Worm (Caenorhabditis elegans) whole organism, L2 larva: ENCODE results near the gene col-84.

Experiments used
- F13H6.1 ChIP-seq: sonication (generic microtip); optimal IDR thresholded peaks from 2 replicates; lab custom pipeline; 2016; ENCODE audit warnings: missing genetic modification characterization, missing compliant biosample characterization
- ama-1 ChIP-seq: fragments of 150-350 bp; optimal IDR thresholded peaks from 2 replicates; lab custom pipeline; 2018; ENCODE audit warnings: inconsistent platforms
- ceh-82 ChIP-seq: fragments of 150-350 bp; optimal IDR thresholded peaks from 2 replicates; lab custom pipeline; 2014; ENCODE audit warnings: missing biosample characterization, missing genetic modification characterization
- lsy-2 ChIP-seq, 2 experiments: fragments of 150-350 bp in 1 of 2; sonication (generic microtip) in 1 of 2; optimal IDR thresholded peaks; 2 replicates each; lab custom pipeline; 2014 to 2017; ENCODE audit warnings: missing biosample characterization in 2 of 2, missing genetic modification characterization in 2 of 2
- nhr-11 ChIP-seq: fragments of 150-350 bp; optimal IDR thresholded peaks from 2 replicates; lab custom pipeline; 2014; ENCODE audit warnings: missing biosample characterization, missing genetic modification characterization
- nhr-12 ChIP-seq: fragments of 150-350 bp; optimal IDR thresholded peaks from 2 replicates; lab custom pipeline; 2014; ENCODE audit warnings: missing biosample characterization, missing genetic modification characterization
- nhr-25 ChIP-seq: fragments of 150-350 bp; sonication (generic microtip); optimal IDR thresholded peaks from 3 replicates; lab custom pipeline; 2014; ENCODE audit warnings: missing biosample characterization, missing genetic modification characterization
- nhr-77 ChIP-seq: fragments of 150-350 bp; optimal IDR thresholded peaks from 2 replicates; lab custom pipeline; 2014; ENCODE audit warnings: missing biosample characterization, missing genetic modification characterization
- skn-1 ChIP-seq: sonication (generic microtip); optimal IDR thresholded peaks from 2 replicates; lab custom pipeline; 2017; ENCODE audit warnings: missing biosample characterization, missing genetic modification characterization
- snpc-4 ChIP-seq: fragments of 150-350 bp; optimal IDR thresholded peaks from 2 replicates; lab custom pipeline; 2014; ENCODE audit warnings: missing biosample characterization, missing genetic modification characterization
- unc-55 ChIP-seq: fragments of 150-350 bp; sonication (generic microtip); optimal IDR thresholded peaks from 3 replicates; lab custom pipeline; 2014; ENCODE audit warnings: missing biosample characterization, missing genetic modification reagents, missing genetic modification characterization
- unc-62 ChIP-seq: fragments of 150-350 bp; optimal IDR thresholded peaks from 2 replicates; lab custom pipeline; 2014; ENCODE audit warnings: missing biosample characterization, missing genetic modification reagents, missing genetic modification characterization

DNA sequence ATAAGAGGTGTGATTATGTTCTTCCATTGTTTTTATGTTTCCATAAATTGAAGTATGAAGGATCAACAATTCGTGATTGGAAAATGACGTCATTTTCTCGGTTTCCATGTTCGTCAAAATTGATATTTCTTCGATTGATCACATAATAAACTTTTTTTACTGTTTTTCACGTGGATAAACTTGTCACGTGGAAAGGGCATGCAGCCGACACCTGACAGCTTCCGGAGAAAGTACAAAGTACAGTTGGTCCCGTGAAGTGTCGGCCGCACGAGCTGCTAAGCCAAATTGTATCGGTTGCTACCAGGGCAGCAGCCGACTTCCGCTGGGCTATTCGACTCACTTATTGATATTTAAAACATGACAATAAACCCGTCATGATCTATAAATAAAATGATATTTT is 26.7 kb upstream of the col-84 start:
- no peak for TF ChIP-seq F13H6.1
- TF ChIP-seq lsy-2 (tag; optimal IDR thresholded peaks at IDR 0.05; lab: Kevin White, UChicago) = no peak
- no peak for TF ChIP-seq unc-62 (GFP tag; lab: Kevin White, UChicago)
- no peak for TF ChIP-seq ceh-82
- TF ChIP-seq nhr-12 (tag; lab: Kevin White, UChicago) = no peak
- TF ChIP-seq ama-1 (lab: Kevin White, UChicago) = no peak
- TF ChIP-seq unc-55 (GFP tag; lab: Kevin White, UChicago) = no peak
- TF ChIP-seq nhr-77 (tag; lab: Kevin White, UChicago) = no peak
- TF ChIP-seq nhr-11 (tag; lab: Kevin White, UChicago) = no peak
- TF ChIP-seq snpc-4 (tag; lab: Kevin White, UChicago) = peak; percentile 57
- no peak for TF ChIP-seq nhr-25
- TF ChIP-seq skn-1 (tag; lab: Kevin White, UChicago) = no peak
